Fruit fly (Drosophila melanogaster): Measurements from ENCODE around the gene Act5C.

Gene Act5C

DNA sequence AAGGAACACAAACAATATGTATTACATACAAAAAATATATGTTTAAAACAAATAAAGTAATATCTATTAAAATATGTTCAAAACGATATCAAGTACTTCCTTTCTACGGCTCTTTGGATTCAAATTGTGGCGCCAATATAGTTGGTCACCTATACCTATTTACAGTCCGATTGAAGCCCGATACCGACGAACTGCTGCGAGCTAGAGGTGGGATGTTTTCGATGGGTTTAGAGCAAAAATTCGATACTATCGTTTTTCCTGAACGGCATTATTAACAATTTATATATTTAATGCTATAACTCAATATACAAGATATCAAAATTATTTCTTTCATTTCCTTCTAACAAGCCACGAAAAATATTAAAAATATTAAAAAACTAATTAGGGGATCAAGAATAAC lies 41.2 kb downstream of the Act5C start (continued):
- no peak for TF ChIP-seq toy (GFP tag; IDR thresholded peaks at IDR 0.05)
- TF ChIP-seq amos (GFP tag; IDR thresholded peaks at IDR 0.05; ENCODE audit: partially characterized antibody) = peak; percentile 69
- TF ChIP-seq Lhr (GFP tag; optimal IDR thresholded peaks at IDR 0.05) = no peak
- TF ChIP-seq Nf-YA (GFP tag; IDR thresholded peaks at IDR 0.05) = no peak
- no peak for TF ChIP-seq Awh (GFP tag; IDR thresholded peaks at IDR 0.05)
- peak; percentile 57 for TF ChIP-seq HLH4C (GFP tag; IDR thresholded peaks at IDR 0.05; ENCODE audit: partially characterized antibody)
- no peak for TF ChIP-seq Hr3 (GFP tag; optimal IDR thresholded peaks at IDR 0.05)
- no peak for TF ChIP-seq CG4820 (GFP tag; optimal IDR thresholded peaks at IDR 0.05)
- no peak for TF ChIP-seq CG10274 (GFP tag; optimal IDR thresholded peaks at IDR 0.05)
- no peak for TF ChIP-seq CG7839 (tag; optimal IDR thresholded peaks at IDR 0.05)
- no peak for TF ChIP-seq CG11093 (GFP tag; IDR thresholded peaks at IDR 0.05)
- no peak for TF ChIP-seq yki (optimal IDR thresholded peaks at IDR 0.05)
- peak; percentile 34; the same call in 1 of the 2 replicates for TF ChIP-seq tna (GFP tag; IDR thresholded peaks at IDR 0.05; ENCODE audit: partially characterized antibody)
- TF ChIP-seq CG15696 (tag; optimal IDR thresholded peaks at IDR 0.05) = no peak
- no peak for TF ChIP-seq Lim3 (GFP tag; IDR thresholded peaks at IDR 0.05)
- TF ChIP-seq psq (GFP tag; optimal IDR thresholded peaks at IDR 0.05) = no peak
- no peak for TF ChIP-seq kah (GFP tag; optimal IDR thresholded peaks at IDR 0.05)
- no peak for TF ChIP-seq dm (GFP tag; optimal IDR thresholded peaks at IDR 0.05)
- no peak for TF ChIP-seq CrebB (tag; optimal IDR thresholded peaks at IDR 0.05)
- TF ChIP-seq Sox100B (GFP tag; optimal IDR thresholded peaks at IDR 0.05) = no peak
- no peak for TF ChIP-seq gsb-n (tag; optimal IDR thresholded peaks at IDR 0.05)
- no peak for TF ChIP-seq tup (GFP tag; optimal IDR thresholded peaks at IDR 0.05)
- no peak for TF ChIP-seq chif (GFP tag; optimal IDR thresholded peaks at IDR 0.05)
- TF ChIP-seq her (GFP tag; optimal IDR thresholded peaks at IDR 0.05) = no peak
- TF ChIP-seq Meics (GFP tag; optimal IDR thresholded peaks at IDR 0.05) = no peak
- no peak for TF ChIP-seq unpg (GFP tag; optimal IDR thresholded peaks at IDR 0.05)
- TF ChIP-seq Aef1 (GFP tag; IDR thresholded peaks at IDR 0.05) = no peak
- TF ChIP-seq scrt (GFP tag; optimal IDR thresholded peaks at IDR 0.05) = no peak
- no peak for TF ChIP-seq en (GFP tag; optimal IDR thresholded peaks at IDR 0.05)
- no peak for TF ChIP-seq CG13424 (tag; optimal IDR thresholded peaks at IDR 0.05)
- no peak for TF ChIP-seq CG17912 (GFP tag; optimal IDR thresholded peaks at IDR 0.05)
- no peak for TF ChIP-seq CG34376 (GFP tag; optimal IDR thresholded peaks at IDR 0.05)
- TF ChIP-seq gcm (GFP tag; optimal IDR thresholded peaks at IDR 0.05) = no peak
- no peak for TF ChIP-seq tgo (GFP tag; IDR thresholded peaks at IDR 0.05)
- TF ChIP-seq CG13624 (GFP tag; optimal IDR thresholded peaks at IDR 0.05) = no peak
- no peak for TF ChIP-seq Deaf1 (tag; optimal IDR thresholded peaks at IDR 0.05)
- no peak for TF ChIP-seq CG11560 (tag; IDR thresholded peaks at IDR 0.05)
- peak; percentile 42; the same call in 1 of the 3 replicates for TF ChIP-seq CG14860 (GFP tag; IDR thresholded peaks at IDR 0.05; ENCODE audit: partially characterized antibody)
- TF ChIP-seq esg (GFP tag; conservative IDR thresholded peaks at IDR 0.05) = no peak
- TF ChIP-seq CG30020 (tag; optimal IDR thresholded peaks at IDR 0.05) = no peak
- peak; percentile 68 for TF ChIP-seq unc-4 (GFP tag; IDR thresholded peaks at IDR 0.05; ENCODE audit: partially characterized antibody)
- TF ChIP-seq Fer2 (tag; optimal IDR thresholded peaks at IDR 0.05) = no peak
- TF ChIP-seq wdn (GFP tag; IDR thresholded peaks at IDR 0.05) = no peak
- TF ChIP-seq CG11456 (GFP tag; IDR thresholded peaks at IDR 0.05) = no peak
- TF ChIP-seq pros (GFP tag; optimal IDR thresholded peaks at IDR 0.05) = no peak
- no peak for TF ChIP-seq jumu (GFP tag; optimal IDR thresholded peaks at IDR 0.05)
- no peak for TF ChIP-seq CG9437 (GFP tag; optimal IDR thresholded peaks at IDR 0.05)
- TF ChIP-seq Ets65A (GFP tag) = no peak
- no peak for TF ChIP-seq ind (GFP tag; optimal IDR thresholded peaks at IDR 0.05)
- no peak for TF ChIP-seq pan (optimal IDR thresholded peaks at IDR 0.05)
- TF ChIP-seq pan (GFP tag; optimal IDR thresholded peaks at IDR 0.05 in 1 of 2, IDR thresholded peaks at IDR 0.05 in 1 of 2) = no peak
- TF ChIP-seq CG42726 (GFP tag; IDR thresholded peaks at IDR 0.05; ENCODE audit: partially characterized antibody) = peak; percentile 23; the same call in 1 of the 2 replicates

Measured in whole organism, embryonic.